Worm (Caenorhabditis elegans) whole organism, L3 larva: ENCODE measurements around the gene ftt-2.

ENCODE experiments used
- ZK546.5 ChIP-seq: sonication (generic microtip); optimal IDR thresholded peaks from 2 replicates; lab custom pipeline; 2017; ENCODE audit warnings: missing biosample characterization, missing genetic modification characterization
- ama-1 ChIP-seq: fragments of 150-350 bp; optimal IDR thresholded peaks from 2 replicates; lab custom pipeline; 2018
- egl-27 ChIP-seq: sonication (generic microtip); optimal IDR thresholded peaks from 4 replicates; lab custom pipeline; 2017; ENCODE audit warnings: missing biosample characterization, missing genetic modification reagents, missing genetic modification characterization
- elt-3 ChIP-seq, 3 experiments: fragments of 150-350 bp in 1 of 3; sonication (generic microtip) in 2 of 3; optimal IDR thresholded peaks; 2 replicates in 2 of 3; 4 replicates in 1 of 3; lab custom pipeline; 2014 to 2017; ENCODE audit warnings: missing biosample characterization in 3 of 3, missing genetic modification characterization in 3 of 3
- mdl-1 ChIP-seq: fragments of 150-350 bp; optimal IDR thresholded peaks from 2 replicates; lab custom pipeline; 2014; ENCODE audit warnings: missing biosample characterization, missing genetic modification characterization
- nhr-237 ChIP-seq: fragments of 150-350 bp; optimal IDR thresholded peaks from 2 replicates; lab custom pipeline; 2014; ENCODE audit warnings: missing biosample characterization, missing genetic modification characterization
- nhr-76 ChIP-seq: fragments of 150-350 bp; sonication (generic microtip); optimal IDR thresholded peaks from 5 replicates; lab custom pipeline; 2014; ENCODE audit warnings: missing biosample characterization, missing genetic modification characterization
- pqm-1 ChIP-seq: fragments of 150-350 bp; optimal IDR thresholded peaks from 2 replicates; lab custom pipeline; 2017; ENCODE audit warnings: missing biosample characterization, missing genetic modification characterization, inconsistent platforms
- skn-1 ChIP-seq: fragments of 150-350 bp; optimal IDR thresholded peaks from 2 replicates; lab custom pipeline; 2014; ENCODE audit warnings: missing biosample characterization, missing genetic modification characterization

- TF ChIP-seq nhr-237 (tag; lab: Kevin White, UChicago) (no peak), pqm-1 (no peak), mdl-1 (no peak), ama-1 (lab: Kevin White, UChicago) (no peak), egl-27 (no peak), skn-1 (no peak), nhr-76 (tag; lab: Kevin White, UChicago) (no peak), ZK546.5 (no peak), elt-3 (tag; optimal IDR thresholded peaks at IDR 0.05; lab: Kevin White, UChicago) (no peak)
These were observed 8.3 kb downstream of the ftt-2 start for ce11 chrX:11596876-11597275.
